Fruit fly (Drosophila melanogaster): ENCODE data around the gene Men-b.
A peak's percentile ranks its signal among the peaks of the same experiment; 100 is the strongest.

Gene Men-b

dm6 chr3R:27153062-27153878, 1.8 kb downstream of the Men-b start (continued):
- TF ChIP-seq H2.0 (GFP tag; IDR thresholded peaks at IDR 0.05) (0 out of 2 replicates have a peak, but pooled peaks have one; percentile 5), pzg (GFP tag; optimal IDR thresholded peaks at IDR 0.05) (no peak), lab (GFP tag; optimal IDR thresholded peaks at IDR 0.05) (peak; percentile 69), CG15696 (tag; optimal IDR thresholded peaks at IDR 0.05) (peak; percentile 28), Xbp1 (GFP tag; optimal IDR thresholded peaks at IDR 0.05) (peak; percentile 1), unpg (GFP tag; optimal IDR thresholded peaks at IDR 0.05) (peak; percentile 50), CG8924 (tag; optimal IDR thresholded peaks at IDR 0.05) (peak; percentile 70), CG10543 (GFP tag; optimal IDR thresholded peaks at IDR 0.05) (peak; percentile 42), NfI (GFP tag; optimal IDR thresholded peaks at IDR 0.05) (peak; percentile 46), CG17186 (GFP tag; optimal IDR thresholded peaks at IDR 0.05) (no peak), slbo (GFP tag; IDR thresholded peaks at IDR 0.05) (peak; percentile 44; the same call in 1 of the 2 replicates), CG10321 (GFP tag; IDR thresholded peaks at IDR 0.05) (peak; percentile 11; the same call in 1 of the 2 replicates), CG1529 (GFP tag; optimal IDR thresholded peaks at IDR 0.05) (no peak), CG2712 (tag; optimal IDR thresholded peaks at IDR 0.05) (peak; percentile 48), en (GFP tag; optimal IDR thresholded peaks at IDR 0.05) (no peak), Hr3 (GFP tag; optimal IDR thresholded peaks at IDR 0.05) (peak; percentile 43), gcm2 (GFP tag; optimal IDR thresholded peaks at IDR 0.05) (peak; percentile 22), CG12659 (GFP tag; optimal IDR thresholded peaks at IDR 0.05) (peak; percentile 62), Dll (GFP tag; IDR thresholded peaks at IDR 0.05; ENCODE audit: partially characterized antibody) (no peak), CG18262 (tag; optimal IDR thresholded peaks at IDR 0.05) (peak; percentile 68), ind (GFP tag; optimal IDR thresholded peaks at IDR 0.05) (peak; percentile 48), Blimp-1 (GFP tag; optimal IDR thresholded peaks at IDR 0.05) (peak; percentile 12), tap (tag; optimal IDR thresholded peaks at IDR 0.05) (peak; percentile 26), cwo (GFP tag; optimal IDR thresholded peaks at IDR 0.05) (peak; percentile 66), aop (GFP tag; IDR thresholded peaks at IDR 0.05) (no peak), Tbp (GFP tag; optimal IDR thresholded peaks at IDR 0.05) (no peak), Mrtf (GFP tag; IDR thresholded peaks at IDR 0.05) (0 out of 3 replicates have a peak, but pooled peaks have one; percentile 7), CG17361 (GFP tag; IDR thresholded peaks at IDR 0.05) (peak; percentile 81), ATbp (GFP tag; optimal IDR thresholded peaks at IDR 0.05) (no peak), CG14710 (tag; optimal IDR thresholded peaks at IDR 0.05) (peak; percentile 39), D19A (tag; optimal IDR thresholded peaks at IDR 0.05) (peak; percentile 55), HHEX (GFP tag; optimal IDR thresholded peaks at IDR 0.05) (peak; percentile 23), CG14860 (GFP tag; IDR thresholded peaks at IDR 0.05; ENCODE audit: partially characterized antibody) (no peak), lola (GFP tag; optimal IDR thresholded peaks at IDR 0.05) (peak in 1 of 3 experiments; percentile 34), Doc2 (GFP tag; IDR thresholded peaks at IDR 0.05) (no peak), vvl (GFP tag; IDR thresholded peaks at IDR 0.05) (0 out of 2 replicates have a peak, but pooled peaks have one; percentile 45), CG15514 (GFP tag; optimal IDR thresholded peaks at IDR 0.05) (peak; percentile 36), GATAe (GFP tag; conservative IDR thresholded peaks at IDR 0.05) (0 out of 2 replicates have a peak, but pooled peaks have one; percentile 16), Dip3 (GFP tag; optimal IDR thresholded peaks at IDR 0.05) (peak; percentile 21), Awh (GFP tag; IDR thresholded peaks at IDR 0.05) (peak; percentile 58; the same call in 1 of the 2 replicates), Vsx1 (GFP tag; optimal IDR thresholded peaks at IDR 0.05) (peak; percentile 82), CG7839 (tag; optimal IDR thresholded peaks at IDR 0.05) (peak; percentile 65), sug (tag; optimal IDR thresholded peaks at IDR 0.05) (peak; percentile 43), Sry-δ (GFP tag; optimal IDR thresholded peaks at IDR 0.05) (no peak), dati (GFP tag; IDR thresholded peaks at IDR 0.05) (no peak), kay (GFP tag; optimal IDR thresholded peaks at IDR 0.05) (peak; percentile 18), grau (tag; optimal IDR thresholded peaks at IDR 0.05) (peak; percentile 74)

All from whole organism, embryonic.